Fruit fly (Drosophila melanogaster) whole organism, embryonic: Measurements from ENCODE around the gene Rab7.

Source experiments
- Aef1 ChIP-seq: fragments of 200-800 bp; sonication (Bioruptor generic); IDR thresholded peaks from 3 replicates; pipeline ENCODE4 v1.3.6; 2022; ENCODE audit warnings: missing biosample characterization, missing genetic modification characterization
- Atf-2 ChIP-seq: fragments of 200-800 bp; sonication (Bioruptor generic); optimal IDR thresholded peaks from 2 replicates; lab custom pipeline; 2016; ENCODE audit warnings: missing biosample characterization, missing genetic modification characterization
- Awh ChIP-seq: fragments of 200-800 bp; sonication (Bioruptor generic); IDR thresholded peaks from 2 replicates; pipeline ENCODE4, ENCODE4 v1.3.6; 2022; ENCODE audit warnings: missing biosample characterization, missing genetic modification characterization
- CG10979 ChIP-seq: fragments of 200-800 bp; sonication (Bioruptor generic); optimal IDR thresholded peaks from 2 replicates; lab custom pipeline; 2018; ENCODE audit warnings: missing biosample characterization, mild to moderate bottlenecking, missing genetic modification characterization, moderate library complexity
- CG11456 ChIP-seq: fragments of 200-800 bp; sonication (Bioruptor generic); IDR thresholded peaks from 3 replicates; pipeline ENCODE4 v1.3.6; 2022; ENCODE audit warnings: missing biosample characterization, missing genetic modification characterization
- CG13123 ChIP-seq: fragments of 200-800 bp; sonication (Bioruptor generic); optimal IDR thresholded peaks from 2 replicates; lab custom pipeline; 2016; ENCODE audit warnings: missing biosample characterization, missing genetic modification characterization
- CG15269 ChIP-seq: fragments of 200-800 bp; sonication (Bioruptor generic); optimal IDR thresholded peaks from 2 replicates; lab custom pipeline; 2018; ENCODE audit warnings: missing biosample characterization, mild to moderate bottlenecking, missing genetic modification characterization, moderate library complexity
- CG1603 ChIP-seq: fragments of 200-800 bp; sonication (Bioruptor generic); optimal IDR thresholded peaks from 2 replicates; lab custom pipeline; 2019; ENCODE audit warnings: missing biosample characterization, mild to moderate bottlenecking, missing genetic modification characterization, moderate library complexity
- CG16813 ChIP-seq: fragments of 200-800 bp; sonication (Bioruptor generic); IDR thresholded peaks from 3 replicates; pipeline ENCODE4 v1.3.6; 2022; ENCODE audit warnings: missing biosample characterization, missing genetic modification characterization; ENCODE audit not compliant: partially characterized antibody
- CG17361 ChIP-seq: fragments of 200-800 bp; sonication (Bioruptor generic); IDR thresholded peaks from 3 replicates; pipeline ENCODE4 v1.3.6; 2022; ENCODE audit warnings: missing biosample characterization, missing genetic modification characterization
- CG2116 ChIP-seq: fragments of 200-800 bp; sonication (Bioruptor generic); optimal IDR thresholded peaks from 3 replicates; lab custom pipeline; 2018; ENCODE audit warnings: missing biosample characterization, mild to moderate bottlenecking, missing genetic modification characterization
- CG2199 ChIP-seq: fragments of 200-800 bp; sonication (Bioruptor generic); IDR thresholded peaks from 3 replicates; pipeline ENCODE4 v1.3.6; 2022; ENCODE audit warnings: missing biosample characterization, missing genetic modification characterization
- CG8478 ChIP-seq: fragments of >200 bp; optimal IDR thresholded peaks from 2 replicates; lab custom pipeline; 2018
- CG9215 ChIP-seq: fragments of 200-800 bp; sonication (Bioruptor generic); IDR thresholded peaks from 2 replicates; pipeline ENCODE4 v1.3.6; 2022; ENCODE audit warnings: missing biosample characterization, missing genetic modification characterization
- CG9437 ChIP-seq: fragments of 200-800 bp; sonication (Bioruptor generic); optimal IDR thresholded peaks from 2 replicates; lab custom pipeline; 2018; ENCODE audit warnings: missing biosample characterization, mild to moderate bottlenecking, missing genetic modification characterization
- CG9876 ChIP-seq: fragments of 200-800 bp; sonication (Bioruptor generic); optimal IDR thresholded peaks from 2 replicates; lab custom pipeline; 2016; ENCODE audit warnings: missing biosample characterization, missing genetic modification characterization
- Dad ChIP-seq: fragments of 200-800 bp; sonication (Bioruptor generic); optimal IDR thresholded peaks from 3 replicates; lab custom pipeline; 2016; ENCODE audit warnings: missing biosample characterization, missing genetic modification characterization
- Deaf1 ChIP-seq: fragments of 200-800 bp; optimal IDR thresholded peaks from 3 replicates; lab custom pipeline; 2019; ENCODE audit warnings: missing biosample characterization, mild to moderate bottlenecking, missing genetic modification characterization, moderate library complexity
- Dek ChIP-seq: fragments of 200-800 bp; sonication (Bioruptor generic); optimal IDR thresholded peaks from 3 replicates; lab custom pipeline; 2019; ENCODE audit warnings: missing biosample characterization, mild to moderate bottlenecking, missing genetic modification characterization, moderate library complexity
- HLH54F ChIP-seq: fragments of 200-800 bp; sonication (Bioruptor generic); optimal IDR thresholded peaks from 3 replicates; lab custom pipeline; 2016; ENCODE audit warnings: missing biosample characterization, missing genetic modification characterization
- HLHmδ ChIP-seq: fragments of 200-800 bp; sonication (Bioruptor generic); optimal IDR thresholded peaks from 2 replicates; lab custom pipeline; 2018; ENCODE audit warnings: missing biosample characterization, mild to moderate bottlenecking, missing genetic modification characterization, moderate library complexity
- HmgZ ChIP-seq: fragments of 200-800 bp; sonication (Bioruptor generic); optimal IDR thresholded peaks from 2 replicates; lab custom pipeline; 2018; ENCODE audit warnings: missing biosample characterization, mild to moderate bottlenecking, missing genetic modification characterization
- Meics ChIP-seq: fragments of 200-800 bp; sonication (Bioruptor generic); optimal IDR thresholded peaks from 2 replicates; lab custom pipeline; 2017; ENCODE audit warnings: missing biosample characterization, mild to moderate bottlenecking, missing genetic modification characterization
- Nf-YA ChIP-seq: fragments of 200-800 bp; sonication (Bioruptor generic); IDR thresholded peaks from 2 replicates; pipeline ENCODE4 v1.3.6; 2022; ENCODE audit warnings: missing biosample characterization, missing genetic modification characterization
- Nf-YC ChIP-seq: fragments of 200-800 bp; optimal IDR thresholded peaks from 3 replicates; lab custom pipeline; 2019; ENCODE audit warnings: missing biosample characterization, mild to moderate bottlenecking, missing genetic modification characterization, moderate library complexity
- Opbp ChIP-seq: fragments of 200-800 bp; sonication (Bioruptor generic); IDR thresholded peaks from 3 replicates; pipeline ENCODE4 v1.3.6; 2022; ENCODE audit warnings: missing biosample characterization, missing genetic modification characterization; ENCODE audit not compliant: partially characterized antibody
- Side ChIP-seq: fragments of 200-800 bp; sonication (Bioruptor generic); optimal IDR thresholded peaks from 2 replicates; lab custom pipeline; 2016; ENCODE audit warnings: missing biosample characterization, missing genetic modification characterization
- Sox100B ChIP-seq: fragments of 200-800 bp; sonication (Bioruptor generic); optimal IDR thresholded peaks from 3 replicates; lab custom pipeline; 2018; ENCODE audit warnings: missing biosample characterization, mild to moderate bottlenecking, missing genetic modification characterization
- Sry-β ChIP-seq: fragments of 200-800 bp; sonication (Bioruptor generic); optimal IDR thresholded peaks from 2 replicates; lab custom pipeline; 2018; ENCODE audit warnings: missing biosample characterization, mild to moderate bottlenecking, missing genetic modification characterization, moderate library complexity
- btn ChIP-seq: fragments of 200-800 bp; sonication (Bioruptor generic); optimal IDR thresholded peaks from 2 replicates; lab custom pipeline; 2016; ENCODE audit warnings: missing biosample characterization, missing genetic modification characterization
- chif ChIP-seq, 2 experiments: fragments of 200-800 bp; sonication (Bioruptor generic); optimal IDR thresholded peaks; 3 replicates each; lab custom pipeline; 2016; ENCODE audit warnings: missing biosample characterization in 2 of 2, missing genetic modification characterization in 2 of 2
- chm ChIP-seq: fragments of 200-800 bp; sonication (Bioruptor generic); IDR thresholded peaks from 2 replicates; pipeline ENCODE4 v1.3.6; 2022; ENCODE audit warnings: missing biosample characterization, missing genetic modification characterization
- crp ChIP-seq, 2 experiments: fragments of 200-800 bp; sonication (Bioruptor generic); optimal IDR thresholded peaks; 2 replicates in 1 of 2; 3 replicates in 1 of 2; lab custom pipeline; 2017; ENCODE audit warnings: missing biosample characterization in 2 of 2, missing genetic modification characterization in 2 of 2, mild to moderate bottlenecking in 1 of 2, moderate library complexity in 1 of 2
- dati ChIP-seq: fragments of 200-800 bp; sonication (Bioruptor generic); IDR thresholded peaks from 2 replicates; pipeline ENCODE4 v1.3.6; 2022; ENCODE audit warnings: missing biosample characterization, missing genetic modification characterization
- dmrt11E ChIP-seq: fragments of 200-800 bp; sonication (Bioruptor generic); optimal IDR thresholded peaks from 3 replicates; lab custom pipeline; 2018; ENCODE audit warnings: missing biosample characterization, mild to moderate bottlenecking, missing genetic modification characterization, moderate library complexity
- esg ChIP-seq: fragments of 200-800 bp; sonication (Bioruptor generic); conservative IDR thresholded peaks from 2 replicates; pipeline ENCODE4 v1.3.6; 2022; ENCODE audit warnings: missing biosample characterization, missing genetic modification characterization
- fu2 ChIP-seq: fragments of 200-800 bp; sonication (Bioruptor generic); optimal IDR thresholded peaks from 2 replicates; lab custom pipeline; 2016; ENCODE audit warnings: missing biosample characterization, missing genetic modification characterization
- gce ChIP-seq: fragments of 200-800 bp; sonication (Bioruptor generic); IDR thresholded peaks from 3 replicates; pipeline ENCODE4 v1.3.6; 2022; ENCODE audit warnings: missing biosample characterization, missing genetic modification characterization
- hkb ChIP-seq, 2 experiments: fragments of 200-800 bp in 1 of 2; fragments of >200 bp in 1 of 2; sonication (Bioruptor generic) in 1 of 2; IDR thresholded peaks in 1 of 2; optimal IDR thresholded peaks in 1 of 2; 2 replicates each; pipeline versions ENCODE4 v1.3.6 to Lab custom; 2017 to 2022; ENCODE audit warnings: missing biosample characterization in 1 of 2, missing genetic modification characterization in 1 of 2
- lmd ChIP-seq: fragments of 200-800 bp; sonication (Bioruptor generic); IDR thresholded peaks from 2 replicates; pipeline ENCODE4 v1.3.6; 2022; ENCODE audit warnings: missing biosample characterization, missing genetic modification characterization
- lola ChIP-seq, 3 experiments: fragments of >200 bp in 2 of 3; fragments of 200-800 bp in 1 of 3; sonication (Bioruptor generic) in 1 of 3; optimal IDR thresholded peaks; 2 replicates each; lab custom pipeline; 2017 to 2019; ENCODE audit warnings: missing biosample characterization in 3 of 3, missing genetic modification characterization in 3 of 3, mild to moderate bottlenecking in 1 of 3, moderate library complexity in 1 of 3
- nom ChIP-seq: fragments of 200-800 bp; sonication (Bioruptor generic); optimal IDR thresholded peaks from 2 replicates; lab custom pipeline; 2017; ENCODE audit warnings: missing biosample characterization, missing genetic modification characterization, mild to moderate bottlenecking, moderate library complexity, missing genetic modification reagents
- odd ChIP-seq: fragments of 200-800 bp; sonication (Bioruptor generic); optimal IDR thresholded peaks from 2 replicates; lab custom pipeline; 2017; ENCODE audit warnings: missing biosample characterization, mild to moderate bottlenecking, missing genetic modification characterization
- peb ChIP-seq: fragments of 200-800 bp; sonication (Bioruptor generic); IDR thresholded peaks from 2 replicates; pipeline ENCODE4 v1.3.6; 2022; ENCODE audit warnings: missing biosample characterization, missing genetic modification characterization
- ranshi ChIP-seq: fragments of 200-800 bp; sonication (Bioruptor generic); IDR thresholded peaks from 2 replicates; pipeline ENCODE4 v1.3.6; 2022; ENCODE audit warnings: missing biosample characterization, missing genetic modification characterization
- sima ChIP-seq: fragments of 200-800 bp; sonication (Bioruptor generic); optimal IDR thresholded peaks from 2 replicates; lab custom pipeline; 2016; ENCODE audit warnings: missing biosample characterization, missing genetic modification characterization
- zen2 ChIP-seq: fragments of 200-800 bp; sonication (Bioruptor generic); IDR thresholded peaks from 3 replicates; pipeline ENCODE4 v1.3.6; 2022; ENCODE audit warnings: missing biosample characterization, missing genetic modification characterization; ENCODE audit not compliant: partially characterized antibody

Gene Rab7

DNA sequence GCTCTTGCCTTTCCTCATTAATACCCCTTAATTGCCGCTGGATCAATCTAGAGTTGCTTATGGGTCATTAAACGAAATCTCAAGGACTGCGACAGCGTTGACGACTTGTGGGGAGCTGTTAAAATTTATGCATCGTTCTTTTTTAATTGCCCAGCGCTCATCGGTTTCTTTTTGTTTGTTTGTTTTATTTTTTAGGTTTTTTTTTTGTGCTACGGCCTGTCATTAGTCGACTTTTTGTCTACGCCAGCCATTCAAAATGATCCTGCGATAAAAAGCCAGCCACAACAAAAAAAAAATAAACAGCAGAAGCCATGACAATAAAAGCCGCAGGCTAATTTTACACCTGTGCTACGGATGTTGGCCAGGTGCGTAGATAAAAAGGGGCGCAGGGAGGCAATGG, 11.1 kb downstream of the Rab7 start:
- TF ChIP-seq CG9876 (GFP tag; lab: Kevin White, UChicago) (no peak), nom (GFP tag; lab: Kevin White, UChicago) (peak; percentile 87), CG2199 (GFP tag; lab: Robert Waterston, UW) (0 out of 3 replicates have a peak, but pooled peaks have one; percentile 18)

DNA sequence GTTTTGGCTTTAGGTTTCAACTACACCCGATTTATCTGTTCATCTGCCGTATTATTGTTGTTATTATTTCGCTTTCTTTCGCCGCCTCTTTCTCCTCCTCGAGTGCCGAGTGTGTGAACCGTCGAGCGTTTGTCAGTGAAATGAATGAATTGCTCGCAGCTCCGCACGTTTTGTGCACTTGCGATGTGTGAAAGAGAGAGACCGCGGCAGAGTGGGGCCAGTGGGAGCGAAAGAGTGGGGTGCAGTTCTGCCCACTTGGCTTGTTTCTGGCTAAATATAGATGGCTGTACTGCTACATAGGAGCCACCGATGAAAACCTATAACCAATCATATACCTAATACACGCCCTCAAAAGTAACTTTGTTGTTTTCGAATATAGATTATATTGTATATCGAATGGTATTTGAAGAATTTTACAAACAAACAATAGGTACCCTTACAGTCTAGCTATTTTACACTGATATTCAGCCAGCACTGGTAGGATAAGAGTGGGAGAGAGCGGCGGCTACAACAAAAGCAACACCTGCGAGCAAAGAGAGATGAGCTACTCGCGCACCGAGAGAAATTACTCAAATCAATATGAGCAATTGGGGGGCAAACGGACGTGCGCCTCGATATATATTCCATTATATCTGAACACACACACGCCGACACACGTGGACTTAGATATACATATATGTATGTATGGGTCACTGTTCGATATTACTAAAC, 13.8 kb downstream of the Rab7 start:
- TF ChIP-seq CG13123 (GFP tag; lab: Kevin White, UChicago): no peak
- no peak for TF ChIP-seq HLH54F (GFP tag; lab: Kevin White, UChicago)
- TF ChIP-seq Meics (GFP tag; lab: Kevin White, UChicago): peak; percentile 41
- no peak for TF ChIP-seq btn (GFP tag; lab: Kevin White, UChicago)
- no peak; the same call in 1 of the 2 replicates for TF ChIP-seq chm
- TF ChIP-seq hkb (optimal IDR thresholded peaks at IDR 0.05; lab: Kevin White, UChicago): no peak
- TF ChIP-seq hkb (GFP tag; IDR thresholded peaks at IDR 0.05; lab: Robert Waterston, UW): no peak
- no peak for TF ChIP-seq odd (GFP tag; lab: Kevin White, UChicago)
- TF ChIP-seq HmgZ (tag; lab: Kevin White, UChicago): peak; percentile 13
- TF ChIP-seq crp (GFP tag; optimal IDR thresholded peaks at IDR 0.05; lab: Kevin White, UChicago): no peak
- TF ChIP-seq peb (GFP tag; lab: Robert Waterston, UW): 0 out of 2 replicates have a peak, but pooled peaks have one; percentile 7
- 0 out of 2 replicates have a peak, but pooled peaks have one; percentile 4 for TF ChIP-seq ranshi
- TF ChIP-seq fu2 (GFP tag; lab: Kevin White, UChicago): no peak
- TF ChIP-seq sima: no peak
- peak; percentile 8 for TF ChIP-seq CG10979
- 0 out of 3 replicates have a peak, but pooled peaks have one; percentile 26 for TF ChIP-seq Aef1 (GFP tag; lab: Robert Waterston, UW)
- no peak for TF ChIP-seq Nf-YC (tag; lab: Kevin White, UChicago)
- peak; percentile 31; the same call in 1 of the 3 replicates for TF ChIP-seq CG17361 (GFP tag; lab: Robert Waterston, UW)
- no peak for TF ChIP-seq CG15269 (tag; lab: Kevin White, UChicago)
- no peak for TF ChIP-seq CG2116
- no peak for TF ChIP-seq Dek
- TF ChIP-seq Sry-β (GFP tag; lab: Kevin White, UChicago): peak; percentile 96
- TF ChIP-seq CG1603 (tag; lab: Kevin White, UChicago): peak; percentile 5
- 0 out of 3 replicates have a peak, but pooled peaks have one; percentile 16 for TF ChIP-seq Opbp
- TF ChIP-seq zen2: no peak
- no peak for TF ChIP-seq dati (GFP tag; lab: Robert Waterston, UW)
- TF ChIP-seq Deaf1 (tag; lab: Kevin White, UChicago): no peak
- TF ChIP-seq Atf-2 (GFP tag; lab: Kevin White, UChicago): no peak
- TF ChIP-seq gce (GFP tag; lab: Robert Waterston, UW): no peak
- no peak for TF ChIP-seq Awh (GFP tag; lab: Robert Waterston, UW)
- TF ChIP-seq Dad: no peak
- no peak for TF ChIP-seq dmrt11E (tag; lab: Kevin White, UChicago)
- TF ChIP-seq CG9215 (GFP tag; lab: Robert Waterston, UW): no peak
- TF ChIP-seq Nf-YA (GFP tag; lab: Robert Waterston, UW): no peak
- peak; percentile 7 for TF ChIP-seq Sox100B
- peak; percentile 38; the same call in 1 of the 2 replicates for TF ChIP-seq lmd (GFP tag; lab: Robert Waterston, UW)
- TF ChIP-seq HLHmδ: no peak
- 0 out of 3 replicates have a peak, but pooled peaks have one; percentile 11 for TF ChIP-seq CG11456 (GFP tag; lab: Robert Waterston, UW)
- no peak for TF ChIP-seq Side (GFP tag; lab: Kevin White, UChicago)
- no peak for TF ChIP-seq CG8478 (lab: Kevin White, UChicago)
- no peak for TF ChIP-seq chif (GFP tag; optimal IDR thresholded peaks at IDR 0.05; lab: Kevin White, UChicago)
- TF ChIP-seq esg (GFP tag; lab: Robert Waterston, UW): no peak
- TF ChIP-seq CG9437 (GFP tag; lab: Kevin White, UChicago): no peak
- no peak for TF ChIP-seq lola (GFP tag; optimal IDR thresholded peaks at IDR 0.05; lab: Kevin White, UChicago)
- no peak for TF ChIP-seq CG16813 (GFP tag; lab: Robert Waterston, UW)
